Fruit fly (Drosophila melanogaster) whole organism, embryonic: ENCODE results near the gene Sptz.

Experiments used
- ATbp ChIP-seq: fragments of 200-800 bp; sonication (Bioruptor generic); optimal IDR thresholded peaks from 2 replicates; lab custom pipeline; 2017; ENCODE audit warnings: missing biosample characterization, mild to moderate bottlenecking, missing genetic modification characterization, missing genetic modification reagents
- B-H1 ChIP-seq: fragments of 200-800 bp; sonication (Bioruptor generic); IDR thresholded peaks from 3 replicates; pipeline ENCODE4 v1.3.6; 2022; ENCODE audit warnings: missing biosample characterization, missing genetic modification characterization
- BEAF-32 ChIP-seq: fragments of 200-800 bp; sonication (Bioruptor generic); optimal IDR thresholded peaks from 3 replicates; lab custom pipeline; 2017; ENCODE audit warnings: missing biosample characterization, missing genetic modification characterization, mild to moderate bottlenecking, moderate library complexity, missing genetic modification reagents
- Bgb ChIP-seq: fragments of 200-800 bp; sonication (Bioruptor generic); IDR thresholded peaks from 2 replicates; pipeline ENCODE4 v1.3.6; 2022; ENCODE audit warnings: missing biosample characterization, missing genetic modification characterization; ENCODE audit not compliant: partially characterized antibody
- Blimp-1 ChIP-seq: fragments of 200-800 bp; sonication (Bioruptor generic); optimal IDR thresholded peaks from 3 replicates; lab custom pipeline; 2018; ENCODE audit warnings: missing biosample characterization, missing genetic modification characterization, mild to moderate bottlenecking, moderate library complexity, missing genetic modification reagents
- Bteb2 ChIP-seq: fragments of 200-800 bp; sonication (Bioruptor generic); optimal IDR thresholded peaks from 2 replicates; lab custom pipeline; 2016; ENCODE audit warnings: missing biosample characterization, missing genetic modification characterization
- CG10366 ChIP-seq: fragments of 200-800 bp; sonication (Bioruptor generic); IDR thresholded peaks from 2 replicates; pipeline ENCODE4 v1.3.6; 2022; ENCODE audit warnings: missing biosample characterization, missing genetic modification characterization
- CG10654 ChIP-seq: fragments of 200-800 bp; sonication (Bioruptor generic); optimal IDR thresholded peaks from 2 replicates; lab custom pipeline; 2016; ENCODE audit warnings: missing biosample characterization, missing genetic modification characterization
- CG11696 ChIP-seq: fragments of 200-800 bp; sonication (Bioruptor generic); IDR thresholded peaks from 2 replicates; pipeline ENCODE4 v1.3.6; 2022; ENCODE audit warnings: missing biosample characterization, missing genetic modification characterization
- CG12071 ChIP-seq: fragments of 200-800 bp; sonication (Bioruptor generic); optimal IDR thresholded peaks from 3 replicates; lab custom pipeline; 2018; ENCODE audit warnings: missing biosample characterization, mild to moderate bottlenecking, missing genetic modification characterization
- CG12219 ChIP-seq: fragments of 200-800 bp; sonication (Bioruptor generic); optimal IDR thresholded peaks from 3 replicates; lab custom pipeline; 2018; ENCODE audit warnings: missing biosample characterization, mild to moderate bottlenecking, missing genetic modification characterization
- CG14050 ChIP-seq: fragments of 200-800 bp; sonication (Bioruptor generic); IDR thresholded peaks from 3 replicates; pipeline ENCODE4 v1.3.6; 2022; ENCODE audit warnings: missing biosample characterization, missing genetic modification characterization
- CG14860 ChIP-seq: fragments of 200-800 bp; sonication (Bioruptor generic); IDR thresholded peaks from 3 replicates; pipeline ENCODE4 v1.3.6; 2022; ENCODE audit warnings: missing biosample characterization, missing genetic modification characterization; ENCODE audit not compliant: partially characterized antibody
- CG17612 ChIP-seq: fragments of 200-800 bp; sonication (Bioruptor generic); IDR thresholded peaks from 2 replicates; pipeline ENCODE4 v1.3.6; 2022; ENCODE audit warnings: missing biosample characterization, missing genetic modification characterization
- CG2116 ChIP-seq: fragments of 200-800 bp; sonication (Bioruptor generic); optimal IDR thresholded peaks from 3 replicates; lab custom pipeline; 2018; ENCODE audit warnings: missing biosample characterization, mild to moderate bottlenecking, missing genetic modification characterization
- CG30020 ChIP-seq: fragments of 200-800 bp; optimal IDR thresholded peaks from 2 replicates; lab custom pipeline; 2019; ENCODE audit warnings: missing biosample characterization, mild to moderate bottlenecking, missing genetic modification characterization, moderate library complexity
- CG31388 ChIP-seq: fragments of 200-800 bp; sonication (Bioruptor generic); optimal IDR thresholded peaks from 2 replicates; lab custom pipeline; 2016; ENCODE audit warnings: missing biosample characterization, missing genetic modification characterization
- CG33213 ChIP-seq: fragments of 200-800 bp; sonication (Bioruptor generic); optimal IDR thresholded peaks from 3 replicates; lab custom pipeline; 2016; ENCODE audit warnings: missing biosample characterization, missing genetic modification characterization
- CG8281 ChIP-seq: fragments of 200-800 bp; sonication (Bioruptor generic); optimal IDR thresholded peaks from 2 replicates; lab custom pipeline; 2018; ENCODE audit warnings: missing biosample characterization, mild to moderate bottlenecking, missing genetic modification characterization, moderate library complexity
- CG8765 ChIP-seq: fragments of 200-800 bp; sonication (Bioruptor generic); IDR thresholded peaks from 2 replicates; pipeline ENCODE4 v1.3.6; 2022; ENCODE audit warnings: missing biosample characterization, missing genetic modification characterization
- Eip74EF ChIP-seq, 2 experiments: fragments of 200-800 bp in 1 of 2; fragments of >200 bp in 1 of 2; sonication (Bioruptor generic) in 1 of 2; optimal IDR thresholded peaks; 2 replicates each; lab custom pipeline; 2017 to 2019; ENCODE audit warnings: missing biosample characterization in 2 of 2, missing genetic modification characterization in 2 of 2, mild to moderate bottlenecking in 1 of 2, moderate library complexity in 1 of 2
- HmgD ChIP-seq: fragments of 200-800 bp; sonication (Bioruptor generic); optimal IDR thresholded peaks from 3 replicates; lab custom pipeline; 2016; ENCODE audit warnings: missing biosample characterization, missing genetic modification characterization
- Hmx ChIP-seq: fragments of 200-800 bp; sonication (Bioruptor generic); optimal IDR thresholded peaks from 2 replicates; lab custom pipeline; 2016; ENCODE audit warnings: missing biosample characterization, missing genetic modification characterization
- Nf-YB ChIP-seq: fragments of 200-800 bp; sonication (Bioruptor generic); optimal IDR thresholded peaks from 3 replicates; lab custom pipeline; 2019; ENCODE audit warnings: missing biosample characterization, mild to moderate bottlenecking, missing genetic modification characterization, moderate library complexity
- Sry-β ChIP-seq: fragments of 200-800 bp; sonication (Bioruptor generic); optimal IDR thresholded peaks from 2 replicates; lab custom pipeline; 2018; ENCODE audit warnings: missing biosample characterization, mild to moderate bottlenecking, missing genetic modification characterization, moderate library complexity
- Ssrp ChIP-seq: fragments of 200-800 bp; sonication (Bioruptor generic); optimal IDR thresholded peaks from 2 replicates; lab custom pipeline; 2018; ENCODE audit warnings: missing biosample characterization, mild to moderate bottlenecking, missing genetic modification characterization, moderate library complexity
- Taf1 ChIP-seq: fragments of 200-800 bp; sonication (Bioruptor generic); IDR thresholded peaks from 2 replicates; pipeline ENCODE4 v1.3.6; 2022; ENCODE audit warnings: missing biosample characterization, missing genetic modification characterization
- Usf ChIP-seq: fragments of 200-800 bp; sonication (Bioruptor generic); optimal IDR thresholded peaks from 2 replicates; lab custom pipeline; 2017; ENCODE audit warnings: missing genotype, missing biosample characterization, missing genetic modification characterization
- al ChIP-seq: fragments of 200-800 bp; sonication (Bioruptor generic); IDR thresholded peaks from 2 replicates; pipeline ENCODE4 v1.3.6; 2022; ENCODE audit warnings: missing biosample characterization, missing genetic modification characterization
- ase ChIP-seq: fragments of 200-800 bp; sonication (Bioruptor generic); IDR thresholded peaks from 3 replicates; pipeline ENCODE4 v1.3.6; 2022; ENCODE audit warnings: missing biosample characterization, missing genetic modification characterization
- bsh ChIP-seq, 2 experiments: fragments of 200-800 bp; sonication (Bioruptor generic); optimal IDR thresholded peaks; 2 replicates each; lab custom pipeline; 2017 to 2018; ENCODE audit warnings: mild to moderate bottlenecking in 2 of 2, missing biosample characterization in 2 of 2, missing genetic modification characterization in 2 of 2, moderate library complexity in 1 of 2
- cad ChIP-seq: fragments of >200 bp; optimal IDR thresholded peaks from 2 replicates; lab custom pipeline; 2017; ENCODE audit warnings: missing biosample characterization, missing genetic modification characterization
- cato ChIP-seq: fragments of 200-800 bp; sonication (Bioruptor generic); optimal IDR thresholded peaks from 2 replicates; lab custom pipeline; 2016; ENCODE audit warnings: missing biosample characterization, missing genetic modification characterization, borderline replicate concordance
- caup ChIP-seq: fragments of 200-800 bp; sonication (Bioruptor generic); optimal IDR thresholded peaks from 3 replicates; lab custom pipeline; 2017; ENCODE audit warnings: missing biosample characterization, mild to moderate bottlenecking, missing genetic modification characterization, moderate library complexity; ENCODE audit not compliant: severe bottlenecking
- en ChIP-seq: fragments of 200-800 bp; sonication (Bioruptor generic); optimal IDR thresholded peaks from 2 replicates; lab custom pipeline; 2016; ENCODE audit warnings: missing biosample characterization, missing genetic modification characterization
- insv ChIP-seq, 2 experiments: fragments of 200-800 bp; sonication (Bioruptor generic); optimal IDR thresholded peaks; 3 replicates each; lab custom pipeline; 2016 to 2018; ENCODE audit warnings: missing biosample characterization in 2 of 2, missing genetic modification characterization in 2 of 2
- ken ChIP-seq: fragments of 200-800 bp; sonication (Bioruptor generic); IDR thresholded peaks from 3 replicates; pipeline ENCODE4 v1.3.6; 2022; ENCODE audit warnings: missing biosample characterization, missing genetic modification characterization
- lab ChIP-seq: fragments of 200-800 bp; sonication (Bioruptor generic); optimal IDR thresholded peaks from 3 replicates; lab custom pipeline; 2017; ENCODE audit warnings: missing biosample characterization, missing genetic modification characterization, mild to moderate bottlenecking, moderate library complexity, missing genetic modification reagents
- lola ChIP-seq, 3 experiments: fragments of >200 bp in 2 of 3; fragments of 200-800 bp in 1 of 3; sonication (Bioruptor generic) in 1 of 3; optimal IDR thresholded peaks; 2 replicates each; lab custom pipeline; 2017 to 2019; ENCODE audit warnings: missing biosample characterization in 3 of 3, missing genetic modification characterization in 3 of 3, mild to moderate bottlenecking in 1 of 3, moderate library complexity in 1 of 3
- mld ChIP-seq: fragments of 200-800 bp; sonication (Bioruptor generic); IDR thresholded peaks from 3 replicates; pipeline ENCODE4 v1.3.6; 2022; ENCODE audit warnings: missing biosample characterization, missing genetic modification characterization; ENCODE audit not compliant: partially characterized antibody
- nmo ChIP-seq: fragments of 200-800 bp; sonication (Bioruptor generic); optimal IDR thresholded peaks from 2 replicates; lab custom pipeline; 2018; ENCODE audit warnings: missing biosample characterization, mild to moderate bottlenecking, missing genetic modification characterization, moderate library complexity
- phol ChIP-seq: fragments of 200-800 bp; sonication (Bioruptor generic); optimal IDR thresholded peaks from 3 replicates; lab custom pipeline; 2018; ENCODE audit warnings: missing biosample characterization, mild to moderate bottlenecking, missing genetic modification characterization, moderate library complexity
- run ChIP-seq: fragments of 200-800 bp; sonication (Bioruptor generic); optimal IDR thresholded peaks from 3 replicates; lab custom pipeline; 2018; ENCODE audit warnings: missing biosample characterization, mild to moderate bottlenecking, missing genetic modification characterization
- sd ChIP-seq: fragments of 200-800 bp; sonication (Bioruptor generic); optimal IDR thresholded peaks from 3 replicates; lab custom pipeline; 2018; ENCODE audit warnings: missing biosample characterization, mild to moderate bottlenecking, missing genetic modification characterization, moderate library complexity
- sug ChIP-seq: fragments of 200-800 bp; optimal IDR thresholded peaks from 2 replicates; lab custom pipeline; 2019; ENCODE audit warnings: missing biosample characterization, mild to moderate bottlenecking, missing genetic modification characterization, moderate library complexity
- toy ChIP-seq: fragments of 200-800 bp; sonication (Bioruptor generic); IDR thresholded peaks from 2 replicates; pipeline ENCODE4 v1.3.6; 2022; ENCODE audit warnings: missing biosample characterization, missing genetic modification characterization
- twi ChIP-seq: fragments of 200-800 bp; optimal IDR thresholded peaks from 2 replicates; lab custom pipeline; 2019; ENCODE audit warnings: missing biosample characterization, mild to moderate bottlenecking, missing genetic modification characterization, moderate library complexity
- vvl ChIP-seq: fragments of 200-800 bp; sonication (Bioruptor generic); IDR thresholded peaks from 2 replicates; pipeline ENCODE4 v1.3.6; 2022; ENCODE audit warnings: missing biosample characterization, missing genetic modification characterization
- wor ChIP-seq: fragments of 200-800 bp; sonication (Bioruptor generic); IDR thresholded peaks from 2 replicates; pipeline ENCODE4 v1.3.6; 2022; ENCODE audit warnings: missing biosample characterization, missing genetic modification characterization

The Sptz gene

DNA sequence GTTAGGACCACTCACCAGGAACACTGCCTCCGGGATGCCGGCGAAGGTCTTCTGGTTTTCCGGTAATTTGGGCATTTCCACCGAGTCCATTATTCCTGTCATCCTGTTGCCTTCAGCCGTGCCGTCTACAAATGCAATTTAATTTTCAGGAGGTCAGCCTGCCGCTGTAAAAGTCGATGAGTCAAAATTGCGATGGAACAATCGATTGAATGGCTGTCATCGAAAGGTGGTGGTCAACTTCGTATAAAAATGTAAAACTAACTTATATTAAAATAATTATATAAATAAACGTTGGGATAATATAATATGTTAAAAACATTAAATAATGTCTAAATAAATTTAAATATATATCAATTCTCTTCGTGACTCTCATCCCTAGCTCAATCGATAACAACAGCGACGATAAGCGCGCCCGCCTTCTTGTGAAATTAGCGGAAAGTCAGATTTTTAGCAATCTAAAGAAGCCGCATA lies 12.2 kb upstream of the Sptz start, which contains the start of the genes mgr and Irbp (continued):
- TF ChIP-seq al (GFP tag; lab: Robert Waterston, UW) (peak; percentile 95), CG17612 (GFP tag; lab: Robert Waterston, UW) (peak; percentile 78; the same call in 1 of the 2 replicates), bsh (GFP tag; optimal IDR thresholded peaks at IDR 0.05; lab: Kevin White, UChicago) (peak in 1 of 2 experiments; percentile 95), cad (GFP tag; lab: Kevin White, UChicago) (no peak), Bteb2 (GFP tag; lab: Kevin White, UChicago) (peak; percentile 49), insv (GFP tag; optimal IDR thresholded peaks at IDR 0.05; lab: Kevin White, UChicago) (peak in 1 of 2 experiments; percentile 48), run (tag; lab: Kevin White, UChicago) (peak; percentile 78), mld (GFP tag; lab: Robert Waterston, UW) (peak; percentile 14; the same call in 1 of the 3 replicates), Ssrp (tag; lab: Kevin White, UChicago) (peak; percentile 93), toy (GFP tag; lab: Robert Waterston, UW) (peak; percentile 82), Eip74EF (GFP tag; optimal IDR thresholded peaks at IDR 0.05; lab: Kevin White, UChicago) (no peak), CG11696 (GFP tag; lab: Robert Waterston, UW) (peak; percentile 80), CG8281 (tag; lab: Kevin White, UChicago) (peak; percentile 58), CG10654 (GFP tag; lab: Kevin White, UChicago) (peak; percentile 79), CG14860 (GFP tag; lab: Robert Waterston, UW) (peak; percentile 85), HmgD (GFP tag; lab: Kevin White, UChicago) (no peak), Blimp-1 (GFP tag; lab: Kevin White, UChicago) (peak; percentile 91), twi (tag; lab: Kevin White, UChicago) (peak; percentile 87), en (no peak), Usf (peak; percentile 70), CG8765 (peak; percentile 90), B-H1 (peak; percentile 91), Sry-β (GFP tag; lab: Kevin White, UChicago) (peak; percentile 68), Taf1 (GFP tag; lab: Robert Waterston, UW) (peak; percentile 91), ken (GFP tag; lab: Robert Waterston, UW) (peak; percentile 86), caup (peak; percentile 94), CG10366 (peak; percentile 94), CG14050 (GFP tag; lab: Robert Waterston, UW) (peak; percentile 90), ATbp (GFP tag; lab: Kevin White, UChicago) (peak; percentile 82), CG30020 (tag; lab: Kevin White, UChicago) (peak; percentile 80), lola (GFP tag; optimal IDR thresholded peaks at IDR 0.05; lab: Kevin White, UChicago) (peak in 1 of 3 experiments; percentile 93), phol (tag; lab: Kevin White, UChicago) (peak; percentile 93), cato (GFP tag; lab: Kevin White, UChicago) (peak; percentile 76), CG12071 (no peak), nmo (GFP tag; lab: Kevin White, UChicago) (peak; percentile 95), CG2116 (GFP tag; lab: Kevin White, UChicago) (peak; percentile 82), CG31388 (GFP tag; lab: Kevin White, UChicago) (peak; percentile 65), Nf-YB (GFP tag; lab: Kevin White, UChicago) (peak; percentile 73), CG33213 (no peak), sug (tag; lab: Kevin White, UChicago) (no peak), ase (peak; percentile 91), wor (peak; percentile 89), vvl (GFP tag; lab: Robert Waterston, UW) (peak; percentile 97), lab (GFP tag; lab: Kevin White, UChicago) (peak; percentile 96), Bgb (GFP tag; lab: Robert Waterston, UW) (peak; percentile 75), sd (tag; lab: Kevin White, UChicago) (no peak), BEAF-32 (GFP tag; lab: Kevin White, UChicago) (peak; percentile 75), CG12219 (GFP tag; lab: Kevin White, UChicago) (peak; percentile 72), Hmx (no peak)
